Fruit fly (Drosophila melanogaster): ENCODE results near the gene CG15531.

CG15531 gene

dm6 chr3R:30208766-30209484 lies 12.9 kb upstream of the CG15531 start, which contains the start of gene RpS7 (continued):
- TF ChIP-seq Dip2 (GFP tag; IDR thresholded peaks at IDR 0.05) (no peak), fd96Cb (tag; optimal IDR thresholded peaks at IDR 0.05) (peak; percentile 8), sima (GFP tag; optimal IDR thresholded peaks at IDR 0.05) (no peak), CG7786 (GFP tag; optimal IDR thresholded peaks at IDR 0.05) (no peak), jigr1 (GFP tag; IDR thresholded peaks at IDR 0.05) (no peak), gce (GFP tag; IDR thresholded peaks at IDR 0.05) (peak; percentile 59; the same call in 1 of the 3 replicates), nmo (GFP tag; optimal IDR thresholded peaks at IDR 0.05) (peak; percentile 77), Aef1 (GFP tag; IDR thresholded peaks at IDR 0.05) (peak; percentile 48; the same call in 2 of the 3 replicates), CG1792 (GFP tag; optimal IDR thresholded peaks at IDR 0.05) (peak; percentile 9), gem (tag; optimal IDR thresholded peaks at IDR 0.05) (peak; percentile 45), Blimp-1 (GFP tag; optimal IDR thresholded peaks at IDR 0.05) (peak; percentile 14), dysf (GFP tag; IDR thresholded peaks at IDR 0.05) (peak; percentile 73; the same call in 2 of the 3 replicates), pita (GFP tag; optimal IDR thresholded peaks at IDR 0.05) (no peak), bowl (GFP tag; IDR thresholded peaks at IDR 0.05) (peak; percentile 65), CG17802 (tag; optimal IDR thresholded peaks at IDR 0.05) (peak; percentile 60), ems (GFP tag; optimal IDR thresholded peaks at IDR 0.05) (no peak), CG10274 (GFP tag; optimal IDR thresholded peaks at IDR 0.05) (peak; percentile 58), CG2202 (tag; optimal IDR thresholded peaks at IDR 0.05) (peak; percentile 76), CG18011 (GFP tag; optimal IDR thresholded peaks at IDR 0.05) (peak; percentile 28), PHDP (tag; optimal IDR thresholded peaks at IDR 0.05) (peak; percentile 75), Atf6 (GFP tag; IDR thresholded peaks at IDR 0.05) (peak; percentile 71), lov (optimal IDR thresholded peaks at IDR 0.05) (no peak), lov (GFP tag; IDR thresholded peaks at IDR 0.05) (peak; percentile 89), zfh1 (GFP tag; IDR thresholded peaks at IDR 0.05) (peak; percentile 88), nerfin-1 (tag; optimal IDR thresholded peaks at IDR 0.05) (peak; percentile 65), sob (GFP tag; IDR thresholded peaks at IDR 0.05) (peak; percentile 79), phol (tag; optimal IDR thresholded peaks at IDR 0.05) (peak; percentile 62), CG14710 (tag; optimal IDR thresholded peaks at IDR 0.05) (peak; percentile 82), Dref (GFP tag; IDR thresholded peaks at IDR 0.05) (peak; percentile 82), CG10959 (GFP tag; IDR thresholded peaks at IDR 0.05) (peak; percentile 59), Fer1 (GFP tag; optimal IDR thresholded peaks at IDR 0.05) (peak; percentile 84), NC2α (GFP tag; optimal IDR thresholded peaks at IDR 0.05) (no peak), CG6765 (GFP tag; optimal IDR thresholded peaks at IDR 0.05) (peak; percentile 93), ttk (GFP tag; IDR thresholded peaks at IDR 0.05) (peak; percentile 58; the same call in 1 of the 2 replicates), Doc3 (GFP tag; IDR thresholded peaks at IDR 0.05; ENCODE audit: partially characterized antibody) (peak; percentile 98), fu2 (GFP tag; optimal IDR thresholded peaks at IDR 0.05) (peak; percentile 1), nau (GFP tag; optimal IDR thresholded peaks at IDR 0.05) (peak; percentile 81), usp (GFP tag; optimal IDR thresholded peaks at IDR 0.05) (no peak), stwl (tag; optimal IDR thresholded peaks at IDR 0.05) (peak; percentile 55), ken (GFP tag; IDR thresholded peaks at IDR 0.05) (peak; percentile 71; the same call in 2 of the 3 replicates), Hsf (GFP tag; optimal IDR thresholded peaks at IDR 0.05) (peak; percentile 60), hth (optimal IDR thresholded peaks at IDR 0.05) (no peak), CG13775 (GFP tag; optimal IDR thresholded peaks at IDR 0.05) (peak; percentile 86), Hey (tag; optimal IDR thresholded peaks at IDR 0.05) (peak; percentile 74), CG4282 (GFP tag; optimal IDR thresholded peaks at IDR 0.05) (no peak), CG2116 (GFP tag; optimal IDR thresholded peaks at IDR 0.05) (peak; percentile 92), Side (GFP tag; optimal IDR thresholded peaks at IDR 0.05) (peak; percentile 51), Jarid2 (GFP tag; optimal IDR thresholded peaks at IDR 0.05) (peak; percentile 44), MBD-R2 (GFP tag; IDR thresholded peaks at IDR 0.05) (peak; percentile 25; the same call in 1 of the 2 replicates), Lim3 (GFP tag; IDR thresholded peaks at IDR 0.05) (no peak)

Data from whole organism, embryonic.